Worm (Caenorhabditis elegans): Measurements from ENCODE around the gene fbxb-54.

- TF ChIP-seq him-1 (tag; optimal IDR thresholded peaks at IDR 0.05) (no peak), dao-5 (tag; optimal IDR thresholded peaks at IDR 0.05) (no peak), W03F9.2 (tag; optimal IDR thresholded peaks at IDR 0.05) (no peak)
Observed at ce11 chrII:1600661-1601060, 44.5 kb upstream of the fbxb-54 start, which contains the start of gene bath-26.
